Worm (Caenorhabditis elegans) whole organism, L3 larva: ENCODE data around the gene srg-60.

Experiments
- ceh-28 ChIP-seq: fragments of 150-350 bp; optimal IDR thresholded peaks from 2 replicates; lab custom pipeline; 2014; ENCODE audit warnings: missing biosample characterization, missing genetic modification reagents, missing genetic modification characterization
- ceh-9 ChIP-seq: sonication (generic microtip); optimal IDR thresholded peaks from 2 replicates; lab custom pipeline; 2018; ENCODE audit warnings: missing biosample characterization, missing genetic modification characterization
- daf-12 ChIP-seq: fragments of 150-350 bp; optimal IDR thresholded peaks from 2 replicates; lab custom pipeline; 2014; ENCODE audit warnings: missing biosample characterization, missing genetic modification reagents, missing genetic modification characterization
- elt-2 ChIP-seq: sonication (generic microtip); optimal IDR thresholded peaks from 2 replicates; lab custom pipeline; 2016; ENCODE audit warnings: missing genetic modification reagents, mild to moderate bottlenecking, missing genetic modification characterization, missing compliant biosample characterization
- elt-3 ChIP-seq, 3 experiments: fragments of 150-350 bp in 1 of 3; sonication (generic microtip) in 2 of 3; optimal IDR thresholded peaks; 2 replicates in 2 of 3; 4 replicates in 1 of 3; lab custom pipeline; 2014 to 2017; ENCODE audit warnings: missing biosample characterization in 3 of 3, missing genetic modification characterization in 3 of 3
- nhr-23 ChIP-seq: fragments of 150-350 bp; optimal IDR thresholded peaks from 2 replicates; lab custom pipeline; 2014; ENCODE audit warnings: missing biosample characterization, missing genetic modification reagents, missing genetic modification characterization
- nhr-237 ChIP-seq: fragments of 150-350 bp; optimal IDR thresholded peaks from 2 replicates; lab custom pipeline; 2014; ENCODE audit warnings: missing biosample characterization, missing genetic modification characterization
- nhr-28 ChIP-seq: fragments of 150-350 bp; optimal IDR thresholded peaks from 2 replicates; lab custom pipeline; 2014; ENCODE audit warnings: missing biosample characterization, missing genetic modification characterization
- snpc-4 ChIP-seq: fragments of 150-350 bp; optimal IDR thresholded peaks from 2 replicates; lab custom pipeline; 2014; ENCODE audit warnings: missing biosample characterization, missing genetic modification characterization
- unc-62 ChIP-seq: fragments of 150-350 bp; sonication (generic microtip); optimal IDR thresholded peaks from 4 replicates; lab custom pipeline; 2014; ENCODE audit warnings: missing biosample characterization, missing genetic modification reagents, missing genetic modification characterization
- zag-1 ChIP-seq: fragments of 150-350 bp; optimal IDR thresholded peaks from 2 replicates; lab custom pipeline; 2014; ENCODE audit warnings: missing biosample characterization, missing genetic modification characterization

DNA sequence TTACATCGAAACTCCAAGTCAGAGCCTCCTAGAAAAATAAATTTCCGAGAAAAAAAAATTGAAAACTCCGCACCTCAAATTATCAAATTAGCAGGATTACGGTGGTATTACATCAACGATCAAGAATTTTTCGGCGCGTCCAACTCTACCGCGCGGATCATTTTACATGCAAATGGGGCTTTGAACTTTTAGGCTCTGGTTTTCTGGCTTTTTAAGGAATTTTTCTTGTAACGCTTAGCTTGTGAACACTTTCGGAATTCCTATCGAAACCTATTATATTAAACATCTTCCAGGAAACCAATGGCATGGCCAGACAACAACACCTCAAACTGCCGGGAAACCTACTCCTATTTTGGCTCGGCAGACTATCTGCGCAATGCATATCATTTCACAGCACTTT, 49.1 kb upstream of the srg-60 start, which contains the start of gene srh-56:
- TF ChIP-seq ceh-9 (no peak), zag-1 (tag; lab: Kevin White, UChicago) (no peak), ceh-28 (no peak), daf-12 (tag; lab: Kevin White, UChicago) (no peak), nhr-28 (no peak), unc-62 (no peak), nhr-23 (tag; lab: Kevin White, UChicago) (no peak), elt-3 (tag; optimal IDR thresholded peaks at IDR 0.05; lab: Kevin White, UChicago) (no peak), snpc-4 (tag; lab: Kevin White, UChicago) (no peak), elt-2 (tag; lab: Kevin White, UChicago) (no peak), nhr-237 (tag; lab: Kevin White, UChicago) (no peak)
